Worm (Caenorhabditis elegans) whole organism, late embryonic: Measurements from ENCODE around the gene Y82E9BR.22.
A peak's percentile ranks its signal among the peaks of the same experiment; 100 is the strongest.

ENCODE experiments used
- F13H6.1 ChIP-seq: sonication (generic microtip); optimal IDR thresholded peaks from 2 replicates; lab custom pipeline; 2016; ENCODE audit warnings: missing genetic modification characterization, missing compliant biosample characterization
- T23F11.4 ChIP-seq: fragments of 200-800 bp; sonication (Bioruptor generic); optimal IDR thresholded peaks from 2 replicates; lab custom pipeline; 2018; ENCODE audit warnings: mild to moderate bottlenecking, missing genetic modification characterization, missing compliant biosample characterization
- ahr-1 ChIP-seq: sonication (generic microtip); optimal IDR thresholded peaks from 2 replicates; lab custom pipeline; 2016; ENCODE audit warnings: missing genetic modification characterization, missing compliant biosample characterization
- ama-1 ChIP-seq: fragments of 150-350 bp; optimal IDR thresholded peaks from 2 replicates; lab custom pipeline; 2014
- ceh-18 ChIP-seq: sonication (generic microtip); optimal IDR thresholded peaks from 2 replicates; lab custom pipeline; 2016; ENCODE audit warnings: missing genetic modification characterization, missing compliant biosample characterization
- ceh-19 ChIP-seq: fragments of 200-800 bp; sonication (Bioruptor generic); optimal IDR thresholded peaks from 2 replicates; lab custom pipeline; 2018; ENCODE audit warnings: mild to moderate bottlenecking, missing genetic modification characterization, missing compliant biosample characterization
- ceh-2 ChIP-seq: sonication (generic microtip); optimal IDR thresholded peaks from 2 replicates; lab custom pipeline; 2016; ENCODE audit warnings: missing genotype, missing genetic modification characterization, missing compliant biosample characterization
- ceh-30 ChIP-seq: fragments of 150-350 bp; optimal IDR thresholded peaks from 2 replicates; lab custom pipeline; 2014; ENCODE audit warnings: missing biosample characterization, missing genetic modification characterization
- ceh-45 ChIP-seq: fragments of 200-800 bp; sonication (Bioruptor generic); IDR thresholded peaks from 2 replicates; pipeline ENCODE4 v1.3.6; 2022; ENCODE audit warnings: missing genetic modification reagents, missing genetic modification characterization, missing compliant biosample characterization
- ceh-9 ChIP-seq: sonication (generic microtip); optimal IDR thresholded peaks from 2 replicates; lab custom pipeline; 2016; ENCODE audit warnings: mild to moderate bottlenecking, missing genetic modification characterization, inconsistent platforms, missing compliant biosample characterization
- che-1 ChIP-seq: sonication (generic microtip); optimal IDR thresholded peaks from 2 replicates; lab custom pipeline; 2016; ENCODE audit warnings: mild to moderate bottlenecking, missing genetic modification characterization, missing compliant biosample characterization
- dmd-4 ChIP-seq: sonication (generic microtip); optimal IDR thresholded peaks from 2 replicates; lab custom pipeline; 2016; ENCODE audit warnings: borderline replicate concordance, missing genetic modification characterization, missing compliant biosample characterization
- elt-2 ChIP-seq: sonication (generic microtip); optimal IDR thresholded peaks from 2 replicates; lab custom pipeline; 2016; ENCODE audit warnings: missing genetic modification reagents, missing genetic modification characterization, missing compliant biosample characterization
- elt-4 ChIP-seq: sonication (generic microtip); optimal IDR thresholded peaks from 2 replicates; lab custom pipeline; 2016; ENCODE audit warnings: missing genetic modification characterization, missing compliant biosample characterization
- ets-4 ChIP-seq: sonication (generic microtip); optimal IDR thresholded peaks from 2 replicates; lab custom pipeline; 2016; ENCODE audit warnings: missing genetic modification characterization, missing compliant biosample characterization
- eyg-1 ChIP-seq: sonication (generic microtip); optimal IDR thresholded peaks from 2 replicates; lab custom pipeline; 2016; ENCODE audit warnings: missing genotype, missing genetic modification characterization, missing compliant biosample characterization
- fkh-10 ChIP-seq: fragments of 150-350 bp; optimal IDR thresholded peaks from 2 replicates; lab custom pipeline; 2014; ENCODE audit warnings: missing biosample characterization, missing genetic modification reagents, missing genetic modification characterization
- fkh-6 ChIP-seq: sonication (generic microtip); optimal IDR thresholded peaks from 2 replicates; lab custom pipeline; 2016; ENCODE audit warnings: missing genetic modification characterization, missing compliant biosample characterization
- hlh-13 ChIP-seq: fragments of 200-800 bp; sonication (Bioruptor generic); optimal IDR thresholded peaks from 2 replicates; lab custom pipeline; 2018; ENCODE audit warnings: mild to moderate bottlenecking, missing genetic modification characterization, missing compliant biosample characterization
- hlh-6 ChIP-seq: sonication (generic microtip); optimal IDR thresholded peaks from 2 replicates; lab custom pipeline; 2016; ENCODE audit warnings: missing genotype, missing genetic modification characterization, missing compliant biosample characterization
- hlh-8 ChIP-seq: sonication (generic microtip); optimal IDR thresholded peaks from 2 replicates; lab custom pipeline; 2016; ENCODE audit warnings: missing genotype, missing genetic modification characterization, missing compliant biosample characterization
- lim-6 ChIP-seq: sonication (generic microtip); optimal IDR thresholded peaks from 2 replicates; lab custom pipeline; 2016; ENCODE audit warnings: missing genetic modification characterization, missing compliant biosample characterization
- lin-11 ChIP-seq: fragments of 200-800 bp; sonication (Bioruptor generic); optimal IDR thresholded peaks from 2 replicates; lab custom pipeline; 2018; ENCODE audit warnings: mild to moderate bottlenecking, missing genetic modification characterization, missing compliant biosample characterization
- nhr-11 ChIP-seq: fragments of 150-350 bp; optimal IDR thresholded peaks from 2 replicates; lab custom pipeline; 2014; ENCODE audit warnings: missing biosample characterization, missing genetic modification characterization
- nhr-232 ChIP-seq: sonication (generic microtip); optimal IDR thresholded peaks from 2 replicates; lab custom pipeline; 2016; ENCODE audit warnings: missing genetic modification characterization, missing compliant biosample characterization
- npax-4 ChIP-seq: sonication (generic microtip); optimal IDR thresholded peaks from 2 replicates; lab custom pipeline; 2016; ENCODE audit warnings: missing genetic modification characterization, missing compliant biosample characterization
- odd-2 ChIP-seq: sonication (generic microtip); optimal IDR thresholded peaks from 2 replicates; lab custom pipeline; 2017; ENCODE audit warnings: antibody characterized with exemption, mild to moderate bottlenecking, missing genetic modification characterization, missing compliant biosample characterization
- pag-3 ChIP-seq: sonication (generic microtip); optimal IDR thresholded peaks from 2 replicates; lab custom pipeline; 2016; ENCODE audit warnings: missing compliant biosample characterization, missing genetic modification characterization, borderline replicate concordance
- pax-1 ChIP-seq: fragments of 150-350 bp; optimal IDR thresholded peaks from 2 replicates; lab custom pipeline; 2014; ENCODE audit warnings: missing biosample characterization, missing genetic modification characterization
- pros-1 ChIP-seq: fragments of 150-350 bp; optimal IDR thresholded peaks from 2 replicates; lab custom pipeline; 2014; ENCODE audit warnings: missing biosample characterization, missing genetic modification reagents, missing genetic modification characterization
- ref-2 ChIP-seq: sonication (generic microtip); optimal IDR thresholded peaks from 2 replicates; lab custom pipeline; 2016; ENCODE audit warnings: missing genetic modification characterization, missing compliant biosample characterization
- rnt-1 ChIP-seq: sonication (generic microtip); optimal IDR thresholded peaks from 2 replicates; lab custom pipeline; 2016; ENCODE audit warnings: missing genetic modification characterization, missing compliant biosample characterization
- sox-2 ChIP-seq: fragments of 200-800 bp; sonication (Bioruptor generic); IDR thresholded peaks from 2 replicates; pipeline ENCODE4 v1.3.6; 2022; ENCODE audit warnings: missing genetic modification reagents, missing genetic modification characterization, missing compliant biosample characterization
- sox-4 ChIP-seq: sonication (generic microtip); optimal IDR thresholded peaks from 2 replicates; lab custom pipeline; 2017; ENCODE audit warnings: mild to moderate bottlenecking, missing genetic modification characterization, inconsistent platforms, missing compliant biosample characterization
- syd-9 ChIP-seq: sonication (generic microtip); optimal IDR thresholded peaks from 2 replicates; lab custom pipeline; 2016; ENCODE audit warnings: mild to moderate bottlenecking, missing genetic modification characterization, moderate library complexity, missing compliant biosample characterization
- tbx-7 ChIP-seq: sonication (generic microtip); optimal IDR thresholded peaks from 2 replicates; lab custom pipeline; 2016; ENCODE audit warnings: missing genotype, missing genetic modification characterization, missing compliant biosample characterization
- unc-3 ChIP-seq, 2 experiments: fragments of 200-800 bp in 1 of 2; sonication (Bioruptor generic) in 1 of 2; sonication (generic microtip) in 1 of 2; conservative IDR thresholded peaks in 1 of 2; optimal IDR thresholded peaks in 1 of 2; 2 replicates each; pipeline versions ENCODE4 v1.3.6 to Lab custom; 2016 to 2022; ENCODE audit warnings: missing compliant biosample characterization in 2 of 2, missing genetic modification characterization in 2 of 2, missing genetic modification reagents in 1 of 2
- unc-86 ChIP-seq: sonication (generic microtip); optimal IDR thresholded peaks from 2 replicates; lab custom pipeline; 2016; ENCODE audit warnings: missing genetic modification characterization, missing compliant biosample characterization
- zip-5 ChIP-seq: sonication (generic microtip); optimal IDR thresholded peaks from 2 replicates; lab custom pipeline; 2016; ENCODE audit warnings: missing genetic modification characterization, missing compliant biosample characterization
- ztf-16 ChIP-seq: sonication (generic microtip); optimal IDR thresholded peaks from 2 replicates; lab custom pipeline; 2017; ENCODE audit warnings: missing genetic modification characterization, missing compliant biosample characterization

Y82E9BR.22 gene

DNA sequence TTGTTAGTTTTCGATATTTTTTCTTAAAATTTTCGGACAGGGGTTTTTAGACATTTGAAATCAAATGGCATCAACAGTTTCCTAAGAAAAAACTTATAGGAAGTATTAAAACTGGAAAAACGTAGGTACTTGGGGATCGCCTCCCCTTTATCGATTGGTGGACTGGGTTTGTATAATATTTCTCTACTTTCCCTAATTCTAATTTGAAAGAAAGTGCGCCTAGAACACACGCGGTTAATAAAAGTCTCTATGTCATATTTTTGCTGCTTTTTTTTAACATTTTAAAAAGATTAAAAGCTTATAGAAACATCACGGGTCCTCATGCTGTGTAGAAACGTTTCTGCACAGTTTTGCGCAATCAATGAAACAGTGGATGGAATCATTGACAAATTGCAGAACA is 9.4 kb downstream of the Y82E9BR.22 start, which contains the start of gene pals-16:
TSS of gene pals-16 (plus strand) at position 301 of the 400 bp plus-strand sequence.
- TF ChIP-seq ceh-18 (no peak), ceh-30 (tag; lab: Kevin White, UChicago) (no peak), ztf-16 (tag; lab: Kevin White, UChicago) (no peak), T23F11.4 (no peak), rnt-1 (tag; lab: Kevin White, UChicago) (no peak), sox-2 (GFP tag; lab: Robert Waterston, UW) (no peak), nhr-11 (tag; lab: Kevin White, UChicago) (no peak)

DNA sequence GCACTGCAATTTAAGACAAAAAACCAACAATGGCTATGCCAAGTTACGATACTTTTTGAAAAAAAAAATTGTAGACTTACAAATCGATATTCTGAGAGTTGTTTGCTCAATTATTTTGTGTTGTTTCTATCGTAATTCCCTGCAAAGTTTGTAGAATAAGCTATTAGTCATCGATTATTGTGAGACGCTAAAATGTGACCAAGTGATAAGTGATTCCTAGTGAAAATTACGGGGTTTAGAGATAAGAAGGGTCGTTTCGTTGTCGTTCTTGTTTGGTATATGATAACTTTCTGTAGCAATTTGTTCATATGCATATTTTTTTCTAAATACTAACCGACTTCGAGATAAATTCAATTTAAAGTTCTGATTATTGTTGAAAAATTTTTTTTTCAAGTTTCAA is 10.9 kb downstream of the Y82E9BR.22 start:
- peak; percentile 63 for TF ChIP-seq elt-2
- TF ChIP-seq che-1, result no peak
- no peak for TF ChIP-seq npax-4 (tag; lab: Kevin White, UChicago)

DNA sequence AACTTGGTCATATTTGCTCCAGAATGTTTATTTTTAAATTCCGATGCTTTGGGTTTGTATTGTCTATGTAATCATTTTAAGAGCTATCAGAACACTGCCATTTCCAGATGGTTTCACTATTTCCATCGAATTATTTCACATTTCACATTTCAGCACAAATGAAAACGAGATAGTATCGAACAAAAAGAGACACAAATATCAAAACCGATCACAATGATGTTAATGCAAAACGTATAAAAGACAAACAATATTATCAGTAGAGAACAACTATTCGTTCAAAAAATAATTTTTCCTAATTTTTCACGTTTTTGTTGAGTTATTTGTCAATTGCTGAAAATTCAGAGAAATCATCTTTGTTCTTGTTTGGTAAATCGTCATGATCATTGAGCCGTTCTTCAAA is 13.7 kb downstream of the Y82E9BR.22 start:
- TF ChIP-seq hlh-6 (tag; lab: Kevin White, UChicago), result no peak

DNA sequence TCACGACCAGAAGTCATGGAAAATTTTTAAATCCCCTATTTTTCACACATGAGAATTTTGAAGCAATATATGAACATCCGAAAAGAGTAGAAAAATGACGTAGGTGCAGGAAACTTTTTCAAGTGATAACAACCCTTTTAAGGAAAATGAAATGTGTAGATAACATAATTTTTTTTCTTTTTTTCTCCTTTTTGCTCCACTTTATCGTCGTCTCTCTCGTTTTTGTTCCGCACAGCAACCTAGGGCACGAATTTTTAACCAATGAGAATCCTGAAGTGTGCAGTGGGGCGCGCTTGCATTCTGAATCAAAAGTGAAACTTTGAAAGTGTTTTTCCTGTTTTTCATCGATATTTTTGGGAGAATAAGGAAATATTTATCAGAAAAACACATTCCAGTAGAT is 16.3 kb downstream of the Y82E9BR.22 start:
- TF ChIP-seq elt-2 (peak; percentile 65), sox-4 (tag; lab: Kevin White, UChicago) (no peak), hlh-8 (tag; lab: Kevin White, UChicago) (no peak), elt-4 (tag; lab: Kevin White, UChicago) (no peak)

DNA sequence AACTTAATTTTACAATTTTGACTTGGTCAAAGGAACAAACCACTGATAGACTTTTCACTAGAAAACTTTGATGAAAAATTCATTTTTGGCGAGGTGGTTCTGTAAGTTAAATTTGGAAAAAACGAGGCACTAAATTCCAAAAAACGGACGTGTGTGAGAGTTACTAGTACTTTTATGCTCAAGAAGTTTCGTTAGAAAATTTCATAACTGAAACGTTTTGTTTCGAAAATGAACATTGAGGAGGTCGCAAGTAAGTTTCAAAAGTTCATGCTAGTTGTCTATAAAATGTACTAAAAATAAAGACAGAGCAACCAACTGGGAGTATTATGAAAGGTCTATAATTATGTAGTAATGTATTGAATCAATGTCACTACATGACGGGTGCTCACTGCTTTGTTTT is 17.3 kb downstream of the Y82E9BR.22 start, which contains the start of gene pals-17:
TSS of gene pals-17 (minus strand) at position 101 of the 400 bp plus-strand sequence.
- TF ChIP-seq ama-1 (no peak), lin-11 (tag; lab: Kevin White, UChicago) (no peak), F13H6.1 (tag; lab: Kevin White, UChicago) (no peak), pax-1 (no peak), ceh-9 (tag; lab: Kevin White, UChicago) (no peak), ets-4 (tag; lab: Kevin White, UChicago) (no peak), ceh-30 (tag; lab: Kevin White, UChicago) (no peak), ceh-19 (GFP tag; lab: Kevin White, UChicago) (no peak), che-1 (no peak), pros-1 (tag; lab: Kevin White, UChicago) (no peak), hlh-13 (GFP tag; lab: Kevin White, UChicago) (no peak), ahr-1 (tag; lab: Kevin White, UChicago) (no peak), unc-3 (GFP tag; conservative IDR thresholded peaks at IDR 0.05; lab: Robert Waterston, UW) (no peak), unc-3 (tag; optimal IDR thresholded peaks at IDR 0.05; lab: Kevin White, UChicago) (no peak), nhr-232 (tag; lab: Kevin White, UChicago) (no peak), ceh-18 (no peak)

DNA sequence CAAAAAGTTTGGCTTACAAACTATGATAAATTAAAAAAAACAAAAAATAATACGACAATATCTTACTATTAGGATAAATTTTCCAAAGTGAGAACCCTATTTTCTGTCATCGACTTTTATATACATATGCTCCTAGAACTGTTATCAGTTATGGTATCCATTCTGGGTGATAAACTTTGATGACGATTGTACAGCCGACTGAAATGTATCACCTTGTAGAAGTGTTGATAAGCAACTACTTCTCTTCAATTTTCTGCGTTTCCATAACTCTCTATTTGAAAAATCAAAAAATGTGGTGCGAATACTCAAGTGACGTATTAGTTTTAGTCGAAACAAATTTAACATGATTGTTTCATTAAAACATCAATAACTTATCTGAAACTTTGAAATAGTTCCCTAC is 19.1 kb downstream of the Y82E9BR.22 start:
- TF ChIP-seq fkh-6 (tag; lab: Kevin White, UChicago) (no peak), elt-2 (peak; percentile 86), syd-9 (tag; lab: Kevin White, UChicago) (no peak)

DNA sequence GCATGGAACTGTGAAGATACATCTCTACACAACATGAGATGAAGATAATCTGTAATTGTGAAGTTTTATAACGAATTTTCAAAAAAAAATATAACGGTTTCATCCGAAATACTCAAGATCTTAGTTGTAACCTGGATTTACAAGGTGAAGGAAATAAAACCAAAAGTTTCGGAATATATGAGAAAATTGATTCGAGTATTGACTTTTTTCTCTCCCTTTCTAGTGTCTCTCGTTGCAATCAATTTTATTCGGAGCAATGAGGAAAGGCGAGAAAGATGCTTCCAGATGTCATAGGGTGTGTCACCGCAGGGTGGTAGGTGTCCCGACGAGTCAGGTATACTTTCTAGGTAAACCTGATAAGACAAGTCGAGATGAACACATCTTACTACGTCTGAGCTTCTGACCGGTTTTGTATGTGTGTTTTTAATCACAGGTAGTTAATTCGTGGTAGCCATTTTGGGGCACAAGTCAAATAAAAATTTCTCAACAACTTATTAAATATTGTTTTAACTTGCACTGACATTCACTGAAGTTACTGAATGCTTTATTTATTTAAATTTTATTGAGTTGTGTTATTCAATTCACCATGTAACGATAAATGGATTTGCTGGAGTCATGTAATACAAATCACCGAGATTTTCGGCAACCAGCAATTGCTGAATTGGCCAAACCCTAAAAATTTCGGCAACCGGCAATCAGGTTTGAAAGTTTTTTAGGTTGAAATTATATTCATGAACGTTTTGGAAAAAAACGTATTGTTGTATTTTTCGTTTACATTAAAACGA is 20.6 kb downstream of the Y82E9BR.22 start, which contains the start of gene pals-20:
TSS of gene pals-20 (minus strand) at position 51 of the 785 bp plus-strand sequence.
- TF ChIP-seq lim-6 (tag; lab: Kevin White, UChicago) (no peak), eyg-1 (tag; lab: Kevin White, UChicago) (no peak), ref-2 (tag; lab: Kevin White, UChicago) (no peak), ceh-45 (GFP tag; lab: Robert Waterston, UW) (no peak), unc-86 (tag; lab: Kevin White, UChicago) (no peak), ceh-2 (tag; lab: Kevin White, UChicago) (no peak), tbx-7 (tag; lab: Kevin White, UChicago) (no peak), pag-3 (tag; lab: Kevin White, UChicago) (no peak), odd-2 (tag; lab: Kevin White, UChicago) (no peak), fkh-10 (no peak), unc-3 (GFP tag; conservative IDR thresholded peaks at IDR 0.05; lab: Robert Waterston, UW) (no peak), unc-3 (tag; optimal IDR thresholded peaks at IDR 0.05; lab: Kevin White, UChicago) (no peak), lin-11 (tag; lab: Kevin White, UChicago) (no peak), dmd-4 (tag; lab: Kevin White, UChicago) (no peak), ahr-1 (tag; lab: Kevin White, UChicago) (no peak), zip-5 (tag; lab: Kevin White, UChicago) (no peak)
